Fruit fly (Drosophila melanogaster) S2 (cell line): ENCODE results near the gene Esyt2.

Experiments used
- CG8478 ChIP-seq: fragments of >200 bp; optimal IDR thresholded peaks from 2 replicates; lab custom pipeline; 2018
- CTCF ChIP-seq, 2 experiments: fragments of >200 bp; optimal IDR thresholded peaks; 2 replicates each; lab custom pipeline; 2018

DNA sequence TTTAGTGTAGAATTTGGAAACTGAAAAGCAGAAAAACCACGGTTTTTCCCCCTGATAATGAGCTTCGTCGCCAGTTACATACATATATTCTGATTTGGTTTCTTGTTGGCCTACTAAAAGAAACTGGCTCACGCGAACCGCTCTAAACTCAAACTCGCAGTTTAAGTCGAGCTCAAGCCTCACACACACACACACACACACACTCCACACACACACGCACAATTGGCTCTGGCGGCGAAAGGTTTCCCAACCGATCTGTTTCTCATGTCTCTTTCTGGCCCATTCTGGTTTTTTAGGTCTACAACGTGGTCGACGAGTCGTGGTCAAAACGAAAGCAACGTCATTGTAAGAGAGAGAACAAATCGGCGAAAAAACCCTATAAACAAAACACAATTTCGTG, 45.8 kb downstream of the Esyt2 start:
- no peak for TF ChIP-seq CTCF (optimal IDR thresholded peaks at IDR 0.05; lab: Kevin White, UChicago)
- TF ChIP-seq CG8478 (lab: Kevin White, UChicago), result no peak
